Worm (Caenorhabditis elegans): ENCODE measurements around the gene W03C9.1.

Gene W03C9.1

DNA sequence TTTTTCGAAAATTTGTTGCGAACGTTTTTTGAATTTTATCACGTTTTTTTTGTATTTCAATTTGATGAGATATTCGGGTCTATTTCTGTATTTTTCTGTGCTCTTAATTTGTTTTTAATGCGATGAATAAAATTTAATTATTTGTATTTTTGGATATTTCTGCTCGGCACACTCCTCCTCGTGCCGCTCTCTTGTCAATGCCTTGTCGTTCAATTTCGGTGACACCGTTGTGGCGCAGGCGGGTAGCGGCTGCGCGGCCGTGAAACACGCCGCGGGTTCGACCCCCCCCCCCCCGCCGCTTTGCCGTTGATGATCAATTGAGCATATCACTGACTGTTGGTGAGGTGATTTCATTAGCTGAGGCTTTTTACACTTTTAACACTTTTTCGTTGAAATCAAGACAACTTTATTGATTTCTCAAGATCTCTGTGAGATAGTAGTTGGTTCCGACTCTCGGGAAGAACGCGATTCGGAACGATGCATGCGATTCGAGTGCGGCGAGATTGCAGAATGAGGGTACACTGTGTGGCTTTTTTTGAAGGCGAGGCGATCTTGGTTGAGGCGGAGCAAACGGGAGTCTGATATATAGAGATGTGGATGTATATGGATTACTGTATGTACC is 1.2 kb downstream of the W03C9.1 start (continued):
- TF ChIP-seq D2030.7 (GFP tag; IDR thresholded peaks at IDR 0.05) (peak; percentile 96), F37B4.10 (GFP tag; IDR thresholded peaks at IDR 0.05) (peak; percentile 98), let-607 (tag; optimal IDR thresholded peaks at IDR 0.05) (peak; percentile 71 to 81), attf-5 (GFP tag; optimal IDR thresholded peaks at IDR 0.05) (peak; percentile 95), ZK185.1 (tag; optimal IDR thresholded peaks at IDR 0.05; ENCODE audit: poor library complexity, severe bottlenecking) (peak; percentile 93), pbrm-1 (GFP tag; IDR thresholded peaks at IDR 0.05) (peak; percentile 93), rec-8 (tag; optimal IDR thresholded peaks at IDR 0.05) (peak; percentile 96 to 99), pha-4 (tag; optimal IDR thresholded peaks at IDR 0.05) (no peak), rcor-1 (GFP tag; IDR thresholded peaks at IDR 0.05) (peak; percentile 93), C06A6.2 (GFP tag; conservative IDR thresholded peaks at IDR 0.05) (peak; percentile 83), mxl-1 (tag; optimal IDR thresholded peaks at IDR 0.05) (peak; percentile 98), ekl-4 (GFP tag; IDR thresholded peaks at IDR 0.05) (peak; percentile 96), Y56A3A.18 (GFP tag; IDR thresholded peaks at IDR 0.05) (peak; percentile 96), ceh-58 (GFP tag; IDR thresholded peaks at IDR 0.05) (peak; percentile 98), ceh-27 (GFP tag; optimal IDR thresholded peaks at IDR 0.05) (peak; percentile 96), nfyb-1 (GFP tag; IDR thresholded peaks at IDR 0.05) (peak; percentile 97), egl-18 (GFP tag; IDR thresholded peaks at IDR 0.05) (peak; percentile 92), sptf-2 (GFP tag; optimal IDR thresholded peaks at IDR 0.05) (peak; percentile 99), die-1 (tag; optimal IDR thresholded peaks at IDR 0.05) (peak; percentile 98), B0019.2 (GFP tag; conservative IDR thresholded peaks at IDR 0.05) (peak; percentile 87), him-1 (tag; optimal IDR thresholded peaks at IDR 0.05) (peak; percentile 87), madf-6 (GFP tag; IDR thresholded peaks at IDR 0.05) (peak; percentile 90), F33H1.4 (GFP tag; IDR thresholded peaks at IDR 0.05) (peak; percentile 76), B0035.1 (tag; optimal IDR thresholded peaks at IDR 0.05) (peak; percentile 92), Y53F4B.3 (GFP tag; IDR thresholded peaks at IDR 0.05) (peak; percentile 89), lin-35 (GFP tag; optimal IDR thresholded peaks at IDR 0.05) (peak in 2 of 3 experiments; percentile 46 to 55), ama-1 (optimal IDR thresholded peaks at IDR 0.05) (no peak), ama-1 (GFP tag; optimal IDR thresholded peaks at IDR 0.05) (peak; percentile 90 to 96), K12H6.12 (tag; optimal IDR thresholded peaks at IDR 0.05) (peak; percentile 91), snpc-3.4 (tag; optimal IDR thresholded peaks at IDR 0.05) (peak; percentile 90), sdz-38 (tag; optimal IDR thresholded peaks at IDR 0.05) (peak; percentile 60), fkh-3 (tag; optimal IDR thresholded peaks at IDR 0.05) (peak; percentile 99), lin-40 (tag; optimal IDR thresholded peaks at IDR 0.05) (peak; percentile 85), nfya-1 (tag; optimal IDR thresholded peaks at IDR 0.05; ENCODE audit: borderline replicate concordance, insufficient read depth) (no peak), K11D2.4 (GFP tag; IDR thresholded peaks at IDR 0.05) (peak; percentile 87), F39B2.1 (GFP tag; IDR thresholded peaks at IDR 0.05) (peak; percentile 92), tbx-9 (tag; optimal IDR thresholded peaks at IDR 0.05; ENCODE audit: borderline replicate concordance) (peak; percentile 97), unc-130 (GFP tag; optimal IDR thresholded peaks at IDR 0.05) (peak; percentile 95), lin-54 (GFP tag; optimal IDR thresholded peaks at IDR 0.05) (peak; percentile 92), ztf-22 (GFP tag; optimal IDR thresholded peaks at IDR 0.05) (peak; percentile 92), dpff-1 (tag; optimal IDR thresholded peaks at IDR 0.05) (peak; percentile 88), ztf-18 (tag; optimal IDR thresholded peaks at IDR 0.05) (peak; percentile 87), ztf-26 (tag; optimal IDR thresholded peaks at IDR 0.05) (peak; percentile 95), nhr-80 (tag; optimal IDR thresholded peaks at IDR 0.05) (peak; percentile 71), aptf-2 (GFP tag; conservative IDR thresholded peaks at IDR 0.05) (peak; percentile 68; the same call in 1 of the 2 replicates), zim-3 (tag; optimal IDR thresholded peaks at IDR 0.05) (peak; percentile 99), ztf-6 (GFP tag; IDR thresholded peaks at IDR 0.05) (peak; percentile 92), Y79H2A.3 (GFP tag; conservative IDR thresholded peaks at IDR 0.05) (peak; percentile 94)

Measured in whole organism, young adult.